Fruit fly (Drosophila melanogaster): ENCODE data around the gene C1GalTA.

- TF ChIP-seq psq (optimal IDR thresholded peaks at IDR 0.05) (no peak), ttk (optimal IDR thresholded peaks at IDR 0.05) (no peak), Sin3A (optimal IDR thresholded peaks at IDR 0.05) (no peak), insv (optimal IDR thresholded peaks at IDR 0.05) (no peak)
Observed at dm6 chr2L:8957152-8957551, 6.1 kb upstream of the C1GalTA start.
